Fruit fly (Drosophila melanogaster) whole organism, embryonic: Measurements from ENCODE around the gene CG33124.

Experiments used
- Awh ChIP-seq: fragments of 200-800 bp; sonication (Bioruptor generic); IDR thresholded peaks from 2 replicates; pipeline ENCODE4, ENCODE4 v1.3.6; 2022; ENCODE audit warnings: missing biosample characterization, missing genetic modification characterization
- CG10366 ChIP-seq: fragments of 200-800 bp; sonication (Bioruptor generic); IDR thresholded peaks from 2 replicates; pipeline ENCODE4 v1.3.6; 2022; ENCODE audit warnings: missing biosample characterization, missing genetic modification characterization
- CG10462 ChIP-seq: fragments of 200-800 bp; sonication (Bioruptor generic); optimal IDR thresholded peaks from 2 replicates; lab custom pipeline; 2016; ENCODE audit warnings: missing biosample characterization, missing genetic modification characterization
- CG10543 ChIP-seq: fragments of 200-800 bp; sonication (Bioruptor generic); optimal IDR thresholded peaks from 3 replicates; lab custom pipeline; 2017; ENCODE audit warnings: missing biosample characterization, mild to moderate bottlenecking, missing genetic modification characterization, moderate library complexity
- CG11456 ChIP-seq: fragments of 200-800 bp; sonication (Bioruptor generic); IDR thresholded peaks from 3 replicates; pipeline ENCODE4 v1.3.6; 2022; ENCODE audit warnings: missing biosample characterization, missing genetic modification characterization
- CG12769 ChIP-seq: fragments of 200-800 bp; sonication (Bioruptor generic); optimal IDR thresholded peaks from 2 replicates; lab custom pipeline; 2019; ENCODE audit warnings: missing biosample characterization, mild to moderate bottlenecking, missing genetic modification characterization, moderate library complexity
- CG16863 ChIP-seq: fragments of 200-800 bp; sonication (Bioruptor generic); optimal IDR thresholded peaks from 3 replicates; lab custom pipeline; 2016; ENCODE audit warnings: missing biosample characterization, missing genetic modification characterization
- CG17361 ChIP-seq: fragments of 200-800 bp; sonication (Bioruptor generic); IDR thresholded peaks from 3 replicates; pipeline ENCODE4 v1.3.6; 2022; ENCODE audit warnings: missing biosample characterization, missing genetic modification characterization
- CG2129 ChIP-seq: fragments of 200-800 bp; sonication (Bioruptor generic); IDR thresholded peaks from 2 replicates; pipeline ENCODE4 v1.3.6; 2022; ENCODE audit warnings: missing biosample characterization, missing genetic modification characterization; ENCODE audit not compliant: partially characterized antibody
- CG2202 ChIP-seq: fragments of 200-800 bp; sonication (Bioruptor generic); optimal IDR thresholded peaks from 2 replicates; lab custom pipeline; 2018; ENCODE audit warnings: missing biosample characterization, mild to moderate bottlenecking, missing genetic modification characterization
- CG3995 ChIP-seq: fragments of 200-800 bp; sonication (Bioruptor generic); optimal IDR thresholded peaks from 3 replicates; lab custom pipeline; 2016; ENCODE audit warnings: missing biosample characterization, missing genetic modification characterization
- CG4360 ChIP-seq: fragments of 200-800 bp; sonication (Bioruptor generic); IDR thresholded peaks from 2 replicates; pipeline ENCODE4 v1.3.6; 2022; ENCODE audit warnings: missing biosample characterization, missing genetic modification characterization
- CG7963 ChIP-seq: fragments of 200-800 bp; sonication (Bioruptor generic); IDR thresholded peaks from 3 replicates; pipeline ENCODE4 v1.3.6; 2022; ENCODE audit warnings: missing biosample characterization, missing genetic modification characterization; ENCODE audit not compliant: partially characterized antibody
- CG8359 ChIP-seq: fragments of 200-800 bp; sonication (Bioruptor generic); optimal IDR thresholded peaks from 2 replicates; lab custom pipeline; 2017; ENCODE audit warnings: missing biosample characterization, mild to moderate bottlenecking, missing genetic modification characterization, borderline replicate concordance
- CG9727 ChIP-seq: fragments of 200-800 bp; sonication (Bioruptor generic); optimal IDR thresholded peaks from 3 replicates; lab custom pipeline; 2017; ENCODE audit warnings: missing biosample characterization, mild to moderate bottlenecking, missing genetic modification characterization
- CrebB ChIP-seq: fragments of 200-800 bp; sonication (Bioruptor generic); optimal IDR thresholded peaks from 3 replicates; lab custom pipeline; 2018; ENCODE audit warnings: missing biosample characterization, mild to moderate bottlenecking, missing genetic modification characterization
- Dek ChIP-seq: fragments of 200-800 bp; sonication (Bioruptor generic); optimal IDR thresholded peaks from 3 replicates; lab custom pipeline; 2019; ENCODE audit warnings: missing biosample characterization, mild to moderate bottlenecking, missing genetic modification characterization, moderate library complexity
- E2f1 ChIP-seq: fragments of 200-800 bp; sonication (Bioruptor generic); IDR thresholded peaks from 2 replicates; pipeline ENCODE4 v1.3.6; 2022; ENCODE audit warnings: missing biosample characterization, missing genetic modification characterization
- HLH3B ChIP-seq: fragments of 200-800 bp; sonication (Bioruptor generic); IDR thresholded peaks from 2 replicates; pipeline ENCODE4 v1.3.6; 2022; ENCODE audit warnings: missing biosample characterization, missing genetic modification characterization
- Hmr ChIP-seq: fragments of 200-800 bp; sonication (Bioruptor generic); optimal IDR thresholded peaks from 3 replicates; lab custom pipeline; 2017; ENCODE audit warnings: mild to moderate bottlenecking, missing biosample characterization, missing genetic modification reagents, missing genetic modification characterization
- Kr ChIP-seq: fragments of 200-800 bp; sonication (Bioruptor generic); optimal IDR thresholded peaks from 2 replicates; lab custom pipeline; 2017; ENCODE audit warnings: missing biosample characterization, mild to moderate bottlenecking, missing genetic modification characterization
- NC2β ChIP-seq: fragments of 200-800 bp; sonication (Bioruptor generic); optimal IDR thresholded peaks from 2 replicates; lab custom pipeline; 2016; ENCODE audit warnings: missing biosample characterization, missing genetic modification characterization
- Sin3A ChIP-seq: fragments of >200 bp; optimal IDR thresholded peaks from 2 replicates; lab custom pipeline; 2018
- abd-A ChIP-seq: fragments of 200-800 bp; sonication (Bioruptor generic); optimal IDR thresholded peaks from 3 replicates; lab custom pipeline; 2019; ENCODE audit warnings: missing biosample characterization, mild to moderate bottlenecking, missing genetic modification characterization, moderate library complexity
- al ChIP-seq: fragments of 200-800 bp; sonication (Bioruptor generic); IDR thresholded peaks from 2 replicates; pipeline ENCODE4 v1.3.6; 2022; ENCODE audit warnings: missing biosample characterization, missing genetic modification characterization
- ara ChIP-seq: fragments of 200-800 bp; sonication (Bioruptor generic); IDR thresholded peaks from 2 replicates; pipeline ENCODE4 v1.3.6; 2022; ENCODE audit warnings: missing biosample characterization, missing genetic modification characterization
- btn ChIP-seq: fragments of 200-800 bp; sonication (Bioruptor generic); optimal IDR thresholded peaks from 2 replicates; lab custom pipeline; 2016; ENCODE audit warnings: missing biosample characterization, missing genetic modification characterization
- chinmo ChIP-seq: fragments of 200-800 bp; sonication (Bioruptor generic); IDR thresholded peaks from 4 replicates; pipeline ENCODE4 v1.3.6; 2022; ENCODE audit warnings: missing biosample characterization, missing genetic modification characterization; ENCODE audit not compliant: partially characterized antibody
- ci ChIP-seq: fragments of 200-800 bp; sonication (Bioruptor generic); IDR thresholded peaks from 3 replicates; pipeline ENCODE4 v1.3.6; 2022; ENCODE audit warnings: missing biosample characterization, missing genetic modification characterization
- crc ChIP-seq: fragments of 200-800 bp; sonication (Bioruptor generic); optimal IDR thresholded peaks from 2 replicates; lab custom pipeline; 2016; ENCODE audit warnings: missing biosample characterization, missing genetic modification characterization
- ems ChIP-seq: fragments of 200-800 bp; sonication (Bioruptor generic); optimal IDR thresholded peaks from 3 replicates; lab custom pipeline; 2016; ENCODE audit warnings: missing biosample characterization, missing genetic modification characterization
- en ChIP-seq: fragments of 200-800 bp; sonication (Bioruptor generic); optimal IDR thresholded peaks from 2 replicates; lab custom pipeline; 2016; ENCODE audit warnings: missing biosample characterization, missing genetic modification characterization
- hbn ChIP-seq: fragments of 200-800 bp; sonication (Bioruptor generic); IDR thresholded peaks from 2 replicates; pipeline ENCODE4 v1.3.6; 2022; ENCODE audit warnings: missing biosample characterization, missing genetic modification characterization; ENCODE audit not compliant: partially characterized antibody
- lola ChIP-seq, 3 experiments: fragments of >200 bp in 2 of 3; fragments of 200-800 bp in 1 of 3; sonication (Bioruptor generic) in 1 of 3; optimal IDR thresholded peaks; 2 replicates each; lab custom pipeline; 2017 to 2019; ENCODE audit warnings: missing biosample characterization in 3 of 3, missing genetic modification characterization in 3 of 3, mild to moderate bottlenecking in 1 of 3, moderate library complexity in 1 of 3
- sd ChIP-seq: fragments of 200-800 bp; sonication (Bioruptor generic); optimal IDR thresholded peaks from 3 replicates; lab custom pipeline; 2018; ENCODE audit warnings: missing biosample characterization, mild to moderate bottlenecking, missing genetic modification characterization, moderate library complexity
- sim ChIP-seq: fragments of 200-800 bp; sonication (Bioruptor generic); IDR thresholded peaks from 2 replicates; pipeline ENCODE4 v1.3.6; 2022; ENCODE audit warnings: missing biosample characterization, missing genetic modification characterization
- stc ChIP-seq: fragments of 200-800 bp; sonication (Bioruptor generic); IDR thresholded peaks from 2 replicates; pipeline ENCODE4 v1.3.6; 2022; ENCODE audit warnings: missing biosample characterization, missing genetic modification characterization
- z ChIP-seq: fragments of 200-800 bp; sonication (Bioruptor generic); IDR thresholded peaks from 3 replicates; pipeline ENCODE4 v1.3.6; 2022; ENCODE audit warnings: missing biosample characterization, missing genetic modification characterization
- zfh2 ChIP-seq: fragments of 200-800 bp; sonication (Bioruptor generic); optimal IDR thresholded peaks from 2 replicates; lab custom pipeline; 2016; ENCODE audit warnings: missing biosample characterization, missing genetic modification characterization

CG33124 gene

dm6 chr2L:2192123-2192601 is 16.7 kb downstream of the CG33124 start, which contains the start of gene CG10874 (continued):
- TF ChIP-seq stc (GFP tag; lab: Robert Waterston, UW) (no peak), lola (GFP tag; optimal IDR thresholded peaks at IDR 0.05; lab: Kevin White, UChicago) (no peak), ara (GFP tag; lab: Robert Waterston, UW) (no peak), CG4360 (GFP tag; lab: Robert Waterston, UW) (no peak), CG16863 (GFP tag; lab: Kevin White, UChicago) (no peak), btn (no peak), CG10462 (GFP tag; lab: Kevin White, UChicago) (no peak), E2f1 (GFP tag; lab: Robert Waterston, UW) (no peak), en (GFP tag; lab: Kevin White, UChicago) (no peak), al (GFP tag; lab: Robert Waterston, UW) (no peak), hbn (GFP tag; lab: Robert Waterston, UW) (no peak), CG11456 (GFP tag; lab: Robert Waterston, UW) (no peak), CG8359 (GFP tag; lab: Kevin White, UChicago) (no peak), crc (GFP tag; lab: Kevin White, UChicago) (no peak), zfh2 (GFP tag; lab: Kevin White, UChicago) (no peak), HLH3B (GFP tag; lab: Robert Waterston, UW) (no peak), CG3995 (GFP tag; lab: Kevin White, UChicago) (no peak), Sin3A (lab: Kevin White, UChicago) (peak; percentile 70), CG7963 (no peak), CG17361 (GFP tag; lab: Robert Waterston, UW) (no peak), CG12769 (tag; lab: Kevin White, UChicago) (peak; percentile 10), Kr (GFP tag; lab: Kevin White, UChicago) (no peak), chinmo (GFP tag; lab: Robert Waterston, UW) (no peak), CG2202 (tag; lab: Kevin White, UChicago) (no peak), Awh (GFP tag; lab: Robert Waterston, UW) (no peak), CG9727 (peak; percentile 1), z (no peak), sim (no peak), CrebB (tag; lab: Kevin White, UChicago) (peak; percentile 14)

DNA sequence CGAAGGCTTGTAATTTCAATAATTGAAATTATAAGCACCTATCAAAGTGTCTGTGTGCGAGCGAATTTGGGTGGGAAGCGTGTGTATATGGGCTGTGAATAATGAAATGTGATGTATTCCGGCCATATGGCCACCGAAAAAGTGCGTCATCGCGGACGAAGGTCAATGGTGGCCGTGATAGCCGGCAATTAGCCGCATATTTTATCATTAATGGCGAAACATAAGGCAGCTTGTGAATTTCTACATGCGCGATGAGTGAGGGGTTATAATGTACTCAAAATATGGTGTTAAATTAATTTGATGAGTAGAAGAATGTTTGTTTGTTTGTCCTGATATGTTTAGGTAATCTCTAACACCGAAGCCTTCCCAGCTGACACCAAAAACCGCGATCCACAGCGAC is 17.5 kb downstream of the CG33124 start:
- no peak for TF ChIP-seq NC2β (GFP tag; lab: Kevin White, UChicago)
- peak; percentile 5 for TF ChIP-seq CG10543 (GFP tag; lab: Kevin White, UChicago)
- TF ChIP-seq CG2129 (GFP tag; lab: Robert Waterston, UW) = no peak
- TF ChIP-seq Dek = no peak
- peak; percentile 52 for TF ChIP-seq abd-A (tag; lab: Kevin White, UChicago)
- TF ChIP-seq sd (tag; lab: Kevin White, UChicago) = peak; percentile 63
- TF ChIP-seq, all 482 proteins: peak for 3

DNA sequence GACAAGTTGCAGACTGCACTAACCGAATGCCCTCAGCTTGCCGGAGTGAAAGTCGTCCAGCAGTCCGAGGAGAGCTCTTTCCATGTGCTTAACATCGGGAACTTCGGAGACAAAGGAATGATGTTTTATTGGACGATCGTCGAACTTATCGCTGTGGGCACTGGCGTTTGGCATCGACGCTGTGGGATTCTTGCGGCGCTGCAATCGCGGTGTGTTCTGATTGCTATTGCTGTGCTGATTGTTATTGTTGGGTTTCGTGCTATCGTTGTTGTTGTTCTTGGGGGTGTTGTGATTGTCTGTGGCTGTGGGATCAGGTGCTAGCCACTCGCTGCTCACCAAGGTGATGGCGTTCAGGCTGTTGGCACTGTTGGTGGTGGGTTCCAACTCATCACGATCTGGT is 18.2 kb downstream of the CG33124 start:
- TF ChIP-seq ems (GFP tag; lab: Kevin White, UChicago) (no peak), CG10366 (no peak), ci (0 out of 3 replicates have a peak, but pooled peaks have one; percentile 29), Hmr (GFP tag; lab: Kevin White, UChicago) (no peak)
